Worm (Caenorhabditis elegans): ENCODE results near the gene math-40.

ce11 chrII:1831883-1832388 is 1.5 kb downstream of the math-40 start, which contains the start of gene math-39:
- TF ChIP-seq ztf-29 (GFP tag; IDR thresholded peaks at IDR 0.05) (no peak), tab-1 (GFP tag; IDR thresholded peaks at IDR 0.05) (no peak), cog-1 (tag; optimal IDR thresholded peaks at IDR 0.05) (no peak)

Measured in whole organism, midembryonic.